Fruit fly (Drosophila melanogaster): Measurements from ENCODE around the gene CG5958.

Gene CG5958

dm6 chr2L:7431861-7432601, 1.3 kb downstream of the CG5958 start:
- peak in 1 of 2 experiments; percentile 23 for TF ChIP-seq eve (GFP tag; optimal IDR thresholded peaks at IDR 0.05)
- TF ChIP-seq prd (optimal IDR thresholded peaks at IDR 0.05): no peak
- TF ChIP-seq prd (GFP tag; IDR thresholded peaks at IDR 0.05): no peak
- 0 out of 4 replicates have a peak, but pooled peaks have one; percentile 52 for TF ChIP-seq chinmo (GFP tag; IDR thresholded peaks at IDR 0.05; ENCODE audit: partially characterized antibody)
- TF ChIP-seq tgo (GFP tag; IDR thresholded peaks at IDR 0.05): no peak
- peak; percentile 32 for TF ChIP-seq sug (tag; optimal IDR thresholded peaks at IDR 0.05)
- no peak for TF ChIP-seq Fer1 (GFP tag; optimal IDR thresholded peaks at IDR 0.05)
- no peak for TF ChIP-seq CG12299 (tag; optimal IDR thresholded peaks at IDR 0.05)
- peak; percentile 30 for TF ChIP-seq grn (GFP tag; optimal IDR thresholded peaks at IDR 0.05)
- no peak for TF ChIP-seq CG15479 (GFP tag; optimal IDR thresholded peaks at IDR 0.05)
- TF ChIP-seq Pdp1 (GFP tag; optimal IDR thresholded peaks at IDR 0.05): peak in 1 of 2 experiments; percentile 90
- TF ChIP-seq CG12942 (GFP tag; optimal IDR thresholded peaks at IDR 0.05): no peak
- TF ChIP-seq CG8388 (GFP tag; optimal IDR thresholded peaks at IDR 0.05): no peak
- TF ChIP-seq ERR (GFP tag; optimal IDR thresholded peaks at IDR 0.05): no peak
- no peak for TF ChIP-seq Lhr (GFP tag; optimal IDR thresholded peaks at IDR 0.05)
- no peak for TF ChIP-seq CG10274 (GFP tag; optimal IDR thresholded peaks at IDR 0.05)
- no peak for TF ChIP-seq CG3726 (GFP tag; IDR thresholded peaks at IDR 0.05)
- TF ChIP-seq CG1647 (GFP tag; optimal IDR thresholded peaks at IDR 0.05): no peak
- TF ChIP-seq CG7928 (GFP tag; optimal IDR thresholded peaks at IDR 0.05): no peak
- no peak for TF ChIP-seq E2f1 (GFP tag; IDR thresholded peaks at IDR 0.05)
- TF ChIP-seq CG9215 (GFP tag; IDR thresholded peaks at IDR 0.05): no peak
- no peak for TF ChIP-seq sim (GFP tag; IDR thresholded peaks at IDR 0.05)
- TF ChIP-seq Hr39 (optimal IDR thresholded peaks at IDR 0.05): no peak
- peak; percentile 1 for TF ChIP-seq Med (GFP tag)
- TF ChIP-seq CG42726 (GFP tag; IDR thresholded peaks at IDR 0.05; ENCODE audit: partially characterized antibody): no peak
- TF ChIP-seq CG34376 (GFP tag; optimal IDR thresholded peaks at IDR 0.05): peak; percentile 56
- no peak for TF ChIP-seq CG7839 (tag; optimal IDR thresholded peaks at IDR 0.05)
- TF ChIP-seq sens (GFP tag): peak; percentile 71
- TF ChIP-seq Hr78 (GFP tag; optimal IDR thresholded peaks at IDR 0.05): peak in 1 of 2 experiments; percentile 76
- TF ChIP-seq CG11247 (GFP tag; IDR thresholded peaks at IDR 0.05): no peak
- no peak for TF ChIP-seq Mrtf (GFP tag; IDR thresholded peaks at IDR 0.05)
- no peak for TF ChIP-seq Dip2 (GFP tag; IDR thresholded peaks at IDR 0.05)
- no peak for TF ChIP-seq stwl (tag; optimal IDR thresholded peaks at IDR 0.05)
- TF ChIP-seq tx (GFP tag; optimal IDR thresholded peaks at IDR 0.05): no peak

dm6 chr2L:7430313-7430712, 3.0 kb downstream of the CG5958 start:
- TF ChIP-seq Pdp1 (GFP tag; optimal IDR thresholded peaks at IDR 0.05): peak in 1 of 2 experiments; percentile 83
- TF ChIP-seq Sry-δ (GFP tag; optimal IDR thresholded peaks at IDR 0.05): no peak
- no peak for TF ChIP-seq Max (GFP tag; optimal IDR thresholded peaks at IDR 0.05)
- no peak for TF ChIP-seq Usf (GFP tag; optimal IDR thresholded peaks at IDR 0.05)
- no peak for TF ChIP-seq jumu (GFP tag; optimal IDR thresholded peaks at IDR 0.05)
- TF ChIP-seq Rfx (GFP tag; IDR thresholded peaks at IDR 0.05): no peak
- no peak for TF ChIP-seq CG13624 (GFP tag; optimal IDR thresholded peaks at IDR 0.05)
- TF ChIP-seq sens (GFP tag): peak; percentile 54
- TF ChIP-seq Vsx1 (GFP tag; optimal IDR thresholded peaks at IDR 0.05): no peak
- no peak for TF ChIP-seq CG10321 (GFP tag; IDR thresholded peaks at IDR 0.05)
